Fruit fly (Drosophila melanogaster): ENCODE results near the gene CG13398.

Gene CG13398

DNA sequence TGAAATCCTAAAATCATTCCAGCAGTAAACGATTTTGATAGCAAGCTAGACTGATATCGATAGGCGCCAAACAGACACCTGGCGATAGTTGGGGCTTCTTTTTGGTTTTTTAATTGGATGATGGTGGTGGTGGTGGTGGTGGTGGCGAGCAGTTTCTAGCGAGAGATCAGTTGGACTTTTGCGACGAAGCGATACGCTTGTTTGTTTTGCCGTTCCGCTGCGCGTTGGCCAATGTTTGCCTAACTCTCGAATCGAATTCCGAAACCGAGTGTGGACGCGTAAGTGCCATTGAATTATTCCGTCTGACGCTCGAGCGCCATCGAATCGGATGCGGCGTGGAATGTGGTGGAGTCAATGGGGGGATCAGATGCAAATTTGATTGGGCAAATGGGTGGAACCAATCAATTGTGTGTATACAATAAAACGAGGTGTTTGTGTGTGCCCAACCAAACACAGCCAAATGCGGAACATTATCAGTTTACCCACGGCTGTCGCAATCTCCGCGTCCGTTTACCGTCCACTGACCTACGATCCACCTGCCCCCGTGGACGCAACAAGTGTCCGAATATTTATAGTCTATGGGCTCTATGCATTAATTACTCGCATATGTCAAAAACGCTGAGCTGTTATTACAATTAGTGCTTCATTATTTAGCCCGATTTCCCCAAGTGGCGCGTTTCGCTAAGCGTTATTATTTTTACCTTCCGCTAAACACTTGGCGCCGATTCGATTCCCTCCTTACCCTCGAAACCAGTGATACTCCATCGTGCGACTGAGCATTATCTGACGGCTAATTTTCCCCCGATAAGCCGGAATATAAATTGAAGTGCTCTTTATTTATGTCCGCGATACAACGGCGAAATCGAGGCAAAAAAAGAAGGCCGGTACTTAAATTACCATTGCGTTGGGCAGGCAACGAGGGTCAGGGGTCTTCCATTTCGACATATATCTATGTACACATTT is 44.4 kb downstream of the CG13398 start, which contains the start of gene CG17292 (continued):
- TF ChIP-seq CG17359 (tag; optimal IDR thresholded peaks at IDR 0.05) (peak; percentile 38), stwl (tag; optimal IDR thresholded peaks at IDR 0.05) (peak; percentile 62), Bgb (GFP tag; IDR thresholded peaks at IDR 0.05; ENCODE audit: partially characterized antibody) (peak; percentile 94), Gug (GFP tag; IDR thresholded peaks at IDR 0.05) (peak; percentile 40; the same call in 2 of the 4 replicates), CG13894 (tag; optimal IDR thresholded peaks at IDR 0.05) (peak; percentile 62), crc (GFP tag; optimal IDR thresholded peaks at IDR 0.05) (no peak), CG17802 (tag; optimal IDR thresholded peaks at IDR 0.05) (no peak), ci (GFP tag; IDR thresholded peaks at IDR 0.05) (peak; percentile 84), sna (GFP tag; IDR thresholded peaks at IDR 0.05; ENCODE audit: partially characterized antibody) (peak; percentile 89), CG10979 (tag; optimal IDR thresholded peaks at IDR 0.05) (peak; percentile 8), wdn (GFP tag; IDR thresholded peaks at IDR 0.05) (peak; percentile 27; the same call in 1 of the 2 replicates), CG2875 (GFP tag; optimal IDR thresholded peaks at IDR 0.05) (peak; percentile 43), chn (GFP tag; optimal IDR thresholded peaks at IDR 0.05) (no peak), usp (GFP tag; optimal IDR thresholded peaks at IDR 0.05) (no peak), CG8944 (GFP tag; optimal IDR thresholded peaks at IDR 0.05) (no peak), CG12071 (GFP tag; optimal IDR thresholded peaks at IDR 0.05) (peak; percentile 64), Dad (GFP tag; optimal IDR thresholded peaks at IDR 0.05) (peak; percentile 65), CG43689 (GFP tag; IDR thresholded peaks at IDR 0.05) (no peak), grau (tag; optimal IDR thresholded peaks at IDR 0.05) (peak; percentile 39), fu2 (GFP tag; optimal IDR thresholded peaks at IDR 0.05) (no peak), peb (GFP tag; IDR thresholded peaks at IDR 0.05) (no peak), MBD-R2 (GFP tag; IDR thresholded peaks at IDR 0.05) (peak; percentile 67), ac (GFP tag; optimal IDR thresholded peaks at IDR 0.05) (no peak), sima (GFP tag; optimal IDR thresholded peaks at IDR 0.05) (no peak), Poxn (GFP tag; IDR thresholded peaks at IDR 0.05) (no peak), HHEX (GFP tag; optimal IDR thresholded peaks at IDR 0.05) (peak; percentile 58), CG2116 (GFP tag; optimal IDR thresholded peaks at IDR 0.05) (peak; percentile 58), CG14860 (GFP tag; IDR thresholded peaks at IDR 0.05; ENCODE audit: partially characterized antibody) (peak; percentile 80), danr (GFP tag; IDR thresholded peaks at IDR 0.05) (no peak), CG2120 (GFP tag; optimal IDR thresholded peaks at IDR 0.05) (peak; percentile 60), CG2199 (GFP tag; IDR thresholded peaks at IDR 0.05) (no peak), CG4424 (GFP tag; optimal IDR thresholded peaks at IDR 0.05) (no peak), CG16813 (GFP tag; IDR thresholded peaks at IDR 0.05; ENCODE audit: partially characterized antibody) (peak; percentile 80), CG6654 (GFP tag; optimal IDR thresholded peaks at IDR 0.05) (no peak), eyg (GFP tag; optimal IDR thresholded peaks at IDR 0.05) (peak; percentile 15), sd (tag; optimal IDR thresholded peaks at IDR 0.05) (peak; percentile 97), gem (tag; optimal IDR thresholded peaks at IDR 0.05) (peak; percentile 41), CG16779 (GFP tag; IDR thresholded peaks at IDR 0.05) (peak; percentile 84), scrt (GFP tag; optimal IDR thresholded peaks at IDR 0.05) (no peak), Rx (GFP tag; IDR thresholded peaks at IDR 0.05) (peak; percentile 35; the same call in 1 of the 2 replicates), dpn (GFP tag; optimal IDR thresholded peaks at IDR 0.05) (peak in 1 of 2 experiments; percentile 59), CG6689 (GFP tag; IDR thresholded peaks at IDR 0.05) (peak; percentile 27; the same call in 1 of the 2 replicates), CG34422 (GFP tag; IDR thresholded peaks at IDR 0.05) (peak; percentile 77; the same call in 1 of the 3 replicates), CG3726 (GFP tag; IDR thresholded peaks at IDR 0.05) (no peak), CG7963 (GFP tag; IDR thresholded peaks at IDR 0.05; ENCODE audit: partially characterized antibody) (peak; percentile 90), CG11456 (GFP tag; IDR thresholded peaks at IDR 0.05) (peak; percentile 75; the same call in 2 of the 3 replicates), Sry-δ (GFP tag; optimal IDR thresholded peaks at IDR 0.05) (peak; percentile 80), CG16863 (GFP tag; optimal IDR thresholded peaks at IDR 0.05) (peak; percentile 6)

Data from whole organism, embryonic.